Worm (Caenorhabditis elegans) whole organism, L1 larva: ENCODE measurements around the gene ptp-5.2.

ENCODE experiments used
- C34B4.2 ChIP-seq: sonication (generic microtip); optimal IDR thresholded peaks from 2 replicates; lab custom pipeline; 2017; ENCODE audit warnings: mild to moderate bottlenecking, missing genetic modification characterization, missing compliant biosample characterization
- alr-1 ChIP-seq: fragments of 200-800 bp; sonication (Bioruptor generic); optimal IDR thresholded peaks from 2 replicates; lab custom pipeline; 2018; ENCODE audit warnings: borderline replicate concordance, mild to moderate bottlenecking, missing genetic modification characterization, missing compliant biosample characterization
- ceh-82 ChIP-seq, 3 experiments: fragments of 150-350 bp in 1 of 3; sonication (generic microtip) in 2 of 3; optimal IDR thresholded peaks; 2 replicates each; lab custom pipeline; 2014 to 2017; ENCODE audit warnings: missing biosample characterization in 3 of 3, missing genetic modification characterization in 3 of 3
- dpl-1 ChIP-seq, 3 experiments: fragments of 150-350 bp in 2 of 3; sonication (generic microtip) in 1 of 3; optimal IDR thresholded peaks; 2 replicates each; lab custom pipeline; 2014 to 2017; ENCODE audit warnings: missing biosample characterization in 3 of 3, missing genetic modification characterization in 3 of 3, missing genetic modification reagents in 3 of 3
- dsc-1 ChIP-seq: sonication (generic microtip); optimal IDR thresholded peaks from 2 replicates; lab custom pipeline; 2016; ENCODE audit warnings: mild to moderate bottlenecking, missing genetic modification characterization, missing compliant biosample characterization
- efl-1 ChIP-seq, 4 experiments: fragments of 150-350 bp; optimal IDR thresholded peaks in 3 of 4; peaks in 1 of 4; 1 replicate in 1 of 4; 2 replicates in 3 of 4; lab custom pipeline; 2014; ENCODE audit warnings: missing biosample characterization in 2 of 4, missing genetic modification characterization in 2 of 4, missing genetic modification reagents in 2 of 4
- elt-2 ChIP-seq: sonication (generic microtip); optimal IDR thresholded peaks from 2 replicates; lab custom pipeline; 2016; ENCODE audit warnings: missing genetic modification characterization, mild to moderate bottlenecking, inconsistent platforms, missing compliant biosample characterization, missing genetic modification reagents
- elt-3 ChIP-seq, 6 experiments: fragments of 150-350 bp in 1 of 6; sonication (generic microtip); optimal IDR thresholded peaks; 2 replicates each; lab custom pipeline; 2017 to 2018; ENCODE audit warnings: missing biosample characterization in 6 of 6, missing genetic modification characterization in 6 of 6, inconsistent platforms in 1 of 6
- fkh-8 ChIP-seq: sonication (generic microtip); optimal IDR thresholded peaks from 2 replicates; lab custom pipeline; 2016; ENCODE audit warnings: mild to moderate bottlenecking, missing genetic modification characterization, missing compliant biosample characterization
- hlh-4 ChIP-seq: sonication (generic microtip); optimal IDR thresholded peaks from 2 replicates; lab custom pipeline; 2016; ENCODE audit warnings: mild to moderate bottlenecking, missing genetic modification characterization, missing compliant biosample characterization
- lin-15B ChIP-seq: fragments of 150-350 bp; sonication (generic microtip); optimal IDR thresholded peaks from 3 replicates; lab custom pipeline; 2014; ENCODE audit warnings: missing biosample characterization, missing genetic modification characterization
- mab-9 ChIP-seq: fragments of 200-800 bp; sonication (Bioruptor generic); IDR thresholded peaks from 2 replicates; pipeline ENCODE4 v1.3.6; 2022; ENCODE audit warnings: missing genetic modification reagents, missing genetic modification characterization, missing compliant biosample characterization
- mef-2 ChIP-seq: fragments of 150-350 bp; optimal IDR thresholded peaks from 2 replicates; lab custom pipeline; 2014; ENCODE audit warnings: missing biosample characterization, missing genetic modification characterization
- mep-1 ChIP-seq: fragments of 150-350 bp; optimal IDR thresholded peaks from 2 replicates; lab custom pipeline; 2014; ENCODE audit warnings: missing biosample characterization, missing genetic modification characterization
- nhr-19 ChIP-seq: fragments of 200-800 bp; sonication (Bioruptor generic); conservative IDR thresholded peaks from 2 replicates; pipeline ENCODE4 v1.3.6; 2022; ENCODE audit warnings: missing genetic modification characterization, missing compliant biosample characterization
- nhr-20 ChIP-seq: sonication (generic microtip); optimal IDR thresholded peaks from 2 replicates; lab custom pipeline; 2016; ENCODE audit warnings: mild to moderate bottlenecking, missing genetic modification characterization, missing compliant biosample characterization
- nhr-71 ChIP-seq: sonication (generic microtip); optimal IDR thresholded peaks from 2 replicates; lab custom pipeline; 2016; ENCODE audit warnings: mild to moderate bottlenecking, missing genetic modification characterization, moderate library complexity, missing compliant biosample characterization
- pqm-1 ChIP-seq: sonication (generic microtip); optimal IDR thresholded peaks from 3 replicates; lab custom pipeline; 2017; ENCODE audit warnings: missing biosample characterization, missing genetic modification characterization
- rnt-1 ChIP-seq: sonication (generic microtip); optimal IDR thresholded peaks from 2 replicates; lab custom pipeline; 2016; ENCODE audit warnings: mild to moderate bottlenecking, missing genetic modification characterization, moderate library complexity, missing compliant biosample characterization
- skn-1 ChIP-seq: fragments of 150-350 bp; optimal IDR thresholded peaks from 2 replicates; lab custom pipeline; 2014; ENCODE audit warnings: missing biosample characterization, missing genetic modification characterization
- snu-23 ChIP-seq: sonication (generic microtip); optimal IDR thresholded peaks from 2 replicates; lab custom pipeline; 2016; ENCODE audit warnings: missing genetic modification characterization, missing compliant biosample characterization
- tbx-2 ChIP-seq: sonication (generic microtip); optimal IDR thresholded peaks from 2 replicates; lab custom pipeline; 2016; ENCODE audit warnings: missing genetic modification characterization, missing compliant biosample characterization
- unc-86 ChIP-seq: sonication (generic microtip); optimal IDR thresholded peaks from 2 replicates; lab custom pipeline; 2016; ENCODE audit warnings: missing genetic modification characterization, missing compliant biosample characterization

The ptp-5.2 gene

ce11 chrIV:14728225-14728624 is 32.5 kb downstream of the ptp-5.2 start, which contains the start of gene Y57G11C.42:
TSS of gene Y57G11C.42 (plus strand) at chrIV:14728525.
- TF ChIP-seq unc-86 (tag; lab: Kevin White, UChicago) = no peak
- no peak for TF ChIP-seq ceh-82 (tag; optimal IDR thresholded peaks at IDR 0.05; lab: Kevin White, UChicago)
- no peak for TF ChIP-seq rnt-1 (tag; lab: Kevin White, UChicago)
- no peak for TF ChIP-seq snu-23 (GFP tag; lab: Kevin White, UChicago)
- no peak for TF ChIP-seq nhr-20
- TF ChIP-seq pqm-1 = no peak
- TF ChIP-seq fkh-8 (tag; lab: Kevin White, UChicago) = no peak
- no peak for TF ChIP-seq efl-1 (optimal IDR thresholded peaks at IDR 0.05; lab: Kevin White, UChicago)
- no peak for TF ChIP-seq efl-1 (GFP tag; optimal IDR thresholded peaks at IDR 0.05 in 1 of 2; lab: Kevin White, UChicago)
- TF ChIP-seq alr-1 (tag; lab: Kevin White, UChicago) = no peak

ce11 chrIV:14715500-14715899 is 45.2 kb downstream of the ptp-5.2 start, which contains the start of gene lgc-8:
TSS of gene lgc-8 (plus strand) at chrIV:14715800.
- TF ChIP-seq mep-1 (tag; lab: Kevin White, UChicago) = no peak
- TF ChIP-seq mef-2 = no peak
- no peak for TF ChIP-seq lin-15B (tag; lab: Kevin White, UChicago)
- TF ChIP-seq skn-1 (tag; lab: Kevin White, UChicago) = no peak
- no peak for TF ChIP-seq elt-3 (tag; optimal IDR thresholded peaks at IDR 0.05; lab: Kevin White, UChicago)
- TF ChIP-seq hlh-4 (tag; lab: Kevin White, UChicago) = no peak
- no peak for TF ChIP-seq C34B4.2 (tag; lab: Kevin White, UChicago)
- TF ChIP-seq mab-9 (GFP tag; lab: Robert Waterston, UW) = no peak
- no peak for TF ChIP-seq dpl-1 (GFP tag; optimal IDR thresholded peaks at IDR 0.05; lab: Kevin White, UChicago)
- TF ChIP-seq tbx-2 = no peak
- no peak for TF ChIP-seq dsc-1 (tag; lab: Kevin White, UChicago)
- TF ChIP-seq fkh-8 (tag; lab: Kevin White, UChicago) = no peak
- no peak for TF ChIP-seq nhr-19 (GFP tag; lab: Robert Waterston, UW)
- TF ChIP-seq elt-2 (tag; lab: Kevin White, UChicago) = no peak
- TF ChIP-seq nhr-71 = no peak
- no peak for TF ChIP-seq pqm-1
- TF ChIP-seq, all 84 proteins: peak for 0

- no peak for TF ChIP-seq unc-86 (tag; lab: Kevin White, UChicago)
These were observed 51.5 kb downstream of the ptp-5.2 start, which contains the start of gene lgc-7 for ce11 chrIV:14709286-14709685. TSS of gene lgc-7 (plus strand) at chrIV:14709586.
